Worm (Caenorhabditis elegans) whole organism, young adult: ENCODE measurements around the gene asp-7.
"Not testable (repeated sequence)": the region's sequence is repeated elsewhere in the genome, so short reads cannot be mapped to it uniquely, and the experiment has no call there.

Experiments used
- C06A6.2 ChIP-seq: fragments of 200-800 bp; sonication (Bioruptor generic); conservative IDR thresholded peaks from 2 replicates; pipeline ENCODE4 v1.3.6; 2022; ENCODE audit warnings: missing genetic modification characterization, missing compliant biosample characterization
- F22D6.2 ChIP-seq: sonication (generic microtip); optimal IDR thresholded peaks from 2 replicates; lab custom pipeline; 2016; ENCODE audit warnings: mild to moderate bottlenecking, missing genetic modification characterization, missing compliant biosample characterization
- F33H1.4 ChIP-seq: fragments of 200-800 bp; sonication (Bioruptor generic); IDR thresholded peaks from 2 replicates; pipeline ENCODE4 v1.3.6; 2022; ENCODE audit warnings: missing genetic modification reagents, missing genetic modification characterization, missing compliant biosample characterization
- Y53F4B.3 ChIP-seq: fragments of 200-800 bp; sonication (Bioruptor generic); IDR thresholded peaks from 2 replicates; pipeline ENCODE4 v1.3.6; 2022; ENCODE audit warnings: missing genetic modification reagents, missing genetic modification characterization, missing compliant biosample characterization
- Y56A3A.18 ChIP-seq: fragments of 200-800 bp; sonication (Bioruptor generic); IDR thresholded peaks from 2 replicates; pipeline ENCODE4 v1.3.6; 2022; ENCODE audit warnings: missing genetic modification reagents, missing genetic modification characterization, missing compliant biosample characterization
- akir-1 ChIP-seq: fragments of 200-800 bp; sonication (Bioruptor generic); optimal IDR thresholded peaks from 2 replicates; lab custom pipeline; 2018; ENCODE audit warnings: mild to moderate bottlenecking, missing genetic modification characterization, moderate library complexity, missing compliant biosample characterization
- attf-3 ChIP-seq: fragments of 200-800 bp; sonication (Bioruptor generic); conservative IDR thresholded peaks from 2 replicates; pipeline ENCODE4 v1.3.6; 2022; ENCODE audit warnings: missing genetic modification reagents, missing genetic modification characterization, missing compliant biosample characterization
- bed-1 ChIP-seq: fragments of 200-800 bp; sonication (Bioruptor generic); IDR thresholded peaks from 2 replicates; pipeline ENCODE4 v1.3.6; 2022; ENCODE audit warnings: missing genetic modification reagents, missing genetic modification characterization, missing compliant biosample characterization
- ccch-3 ChIP-seq: fragments of 200-800 bp; sonication (Bioruptor generic); optimal IDR thresholded peaks from 2 replicates; lab custom pipeline; 2018; ENCODE audit warnings: mild to moderate bottlenecking, missing genetic modification characterization, missing compliant biosample characterization
- cebp-2 ChIP-seq: fragments of 200-800 bp; sonication (Bioruptor generic); IDR thresholded peaks from 2 replicates; pipeline ENCODE4 v1.3.6; 2022; ENCODE audit warnings: missing genetic modification characterization, missing compliant biosample characterization
- ceh-40 ChIP-seq: fragments of 200-800 bp; sonication (Bioruptor generic); IDR thresholded peaks from 2 replicates; pipeline ENCODE4 v1.3.6; 2022; ENCODE audit warnings: missing genetic modification characterization, missing compliant biosample characterization
- ceh-58 ChIP-seq: fragments of 200-800 bp; sonication (Bioruptor generic); IDR thresholded peaks from 2 replicates; pipeline ENCODE4 v1.3.6; 2022; ENCODE audit warnings: missing genetic modification characterization, missing compliant biosample characterization
- egl-18 ChIP-seq: fragments of 200-800 bp; sonication (Bioruptor generic); IDR thresholded peaks from 2 replicates; pipeline ENCODE4 v1.3.6; 2022; ENCODE audit warnings: missing genetic modification reagents, missing genetic modification characterization, missing compliant biosample characterization
- fkh-3 ChIP-seq: sonication (generic microtip); optimal IDR thresholded peaks from 2 replicates; lab custom pipeline; 2016; ENCODE audit warnings: mild to moderate bottlenecking, missing genetic modification characterization, missing compliant biosample characterization
- gei-17 ChIP-seq: fragments of 200-800 bp; sonication (Bioruptor generic); optimal IDR thresholded peaks from 2 replicates; lab custom pipeline; 2018; ENCODE audit warnings: mild to moderate bottlenecking, missing genetic modification characterization, missing compliant biosample characterization
- him-1 ChIP-seq: sonication (generic microtip); optimal IDR thresholded peaks from 2 replicates; lab custom pipeline; 2016; ENCODE audit warnings: missing genotype, missing genetic modification reagents, missing genetic modification characterization, missing compliant biosample characterization
- hlh-26 ChIP-seq: fragments of 200-800 bp; sonication (Bioruptor generic); conservative IDR thresholded peaks from 2 replicates; pipeline ENCODE4 v1.3.6; 2022; ENCODE audit warnings: missing genetic modification reagents, missing genetic modification characterization, missing compliant biosample characterization
- hmg-1.2 ChIP-seq: fragments of 200-800 bp; sonication (Bioruptor generic); IDR thresholded peaks from 2 replicates; pipeline ENCODE4 v1.3.6; 2022; ENCODE audit warnings: missing genetic modification reagents, missing genetic modification characterization, missing compliant biosample characterization
- hmg-20 ChIP-seq: fragments of 200-800 bp; sonication (Bioruptor generic); IDR thresholded peaks from 2 replicates; pipeline ENCODE4 v1.3.6; 2022; ENCODE audit warnings: missing genetic modification reagents, missing genetic modification characterization, missing compliant biosample characterization
- lag-1 ChIP-seq: fragments of 200-800 bp; sonication (Bioruptor generic); IDR thresholded peaks from 2 replicates; pipeline ENCODE4 v1.3.6; 2022; ENCODE audit warnings: missing genetic modification reagents, missing genetic modification characterization, missing compliant biosample characterization
- let-526 ChIP-seq: fragments of 200-800 bp; sonication (Bioruptor generic); IDR thresholded peaks from 2 replicates; pipeline ENCODE4 v1.3.6; 2022; ENCODE audit warnings: missing genetic modification reagents, missing genetic modification characterization, missing compliant biosample characterization
- lin-40 ChIP-seq: sonication (generic microtip); optimal IDR thresholded peaks from 2 replicates; lab custom pipeline; 2016; ENCODE audit warnings: missing genetic modification characterization, mild to moderate bottlenecking, missing compliant biosample characterization, missing genotype, missing genetic modification reagents
- lsl-1 ChIP-seq: fragments of 200-800 bp; sonication (Bioruptor generic); optimal IDR thresholded peaks from 2 replicates; lab custom pipeline; 2018; ENCODE audit warnings: mild to moderate bottlenecking, missing genetic modification characterization, moderate library complexity, missing compliant biosample characterization
- madf-10 ChIP-seq: sonication (generic microtip); optimal IDR thresholded peaks from 2 replicates; lab custom pipeline; 2016; ENCODE audit warnings: mild to moderate bottlenecking, missing genetic modification characterization, missing compliant biosample characterization
- madf-3 ChIP-seq: fragments of 200-800 bp; sonication (Bioruptor generic); IDR thresholded peaks from 2 replicates; pipeline ENCODE4 v1.3.6; 2022; ENCODE audit warnings: missing genetic modification reagents, missing genetic modification characterization, missing compliant biosample characterization
- madf-6 ChIP-seq: fragments of 200-800 bp; sonication (Bioruptor generic); IDR thresholded peaks from 2 replicates; pipeline ENCODE4 v1.3.6; 2022; ENCODE audit warnings: missing genetic modification reagents, missing genetic modification characterization, missing compliant biosample characterization
- mel-28 ChIP-seq: sonication (generic microtip); optimal IDR thresholded peaks from 2 replicates; lab custom pipeline; 2016; ENCODE audit warnings: borderline replicate concordance, mild to moderate bottlenecking, missing genetic modification characterization, missing compliant biosample characterization
- nfya-2 ChIP-seq: fragments of 200-800 bp; sonication (Bioruptor generic); IDR thresholded peaks from 2 replicates; pipeline ENCODE4 v1.3.6; 2022; ENCODE audit warnings: missing genetic modification reagents, missing genetic modification characterization, missing compliant biosample characterization
- nfyb-1 ChIP-seq: fragments of 200-800 bp; sonication (Bioruptor generic); IDR thresholded peaks from 2 replicates; pipeline ENCODE4 v1.3.6; 2022; ENCODE audit warnings: missing genetic modification reagents, missing genetic modification characterization, missing compliant biosample characterization
- nhr-120 ChIP-seq: fragments of 200-800 bp; sonication (Bioruptor generic); IDR thresholded peaks from 2 replicates; pipeline ENCODE4 v1.3.6; 2022; ENCODE audit warnings: missing genetic modification characterization, missing compliant biosample characterization
- nhr-179 ChIP-seq: sonication (generic microtip); optimal IDR thresholded peaks from 2 replicates; lab custom pipeline; 2016; ENCODE audit warnings: mild to moderate bottlenecking, missing genetic modification characterization, missing compliant biosample characterization
- snpc-3.4 ChIP-seq: sonication (generic microtip); optimal IDR thresholded peaks from 2 replicates; lab custom pipeline; 2017; ENCODE audit warnings: missing genetic modification characterization, mild to moderate bottlenecking, missing compliant biosample characterization, antibody characterized with exemption, moderate library complexity, missing genotype, missing genetic modification reagents
- sptf-2 ChIP-seq: fragments of 200-800 bp; sonication (Bioruptor generic); optimal IDR thresholded peaks from 2 replicates; lab custom pipeline; 2018; ENCODE audit warnings: mild to moderate bottlenecking, missing genetic modification characterization, missing compliant biosample characterization
- tbp1 ChIP-seq: fragments of 200-800 bp; sonication (Bioruptor generic); optimal IDR thresholded peaks from 2 replicates; lab custom pipeline; 2018; ENCODE audit warnings: mild to moderate bottlenecking, missing genetic modification characterization, missing compliant biosample characterization
- tlf-1 ChIP-seq: fragments of 200-800 bp; sonication (Bioruptor generic); optimal IDR thresholded peaks from 2 replicates; lab custom pipeline; 2018; ENCODE audit warnings: mild to moderate bottlenecking, missing genetic modification characterization, missing compliant biosample characterization
- zfh-2 ChIP-seq: fragments of 200-800 bp; sonication (Bioruptor generic); conservative IDR thresholded peaks from 2 replicates; pipeline ENCODE4 v1.3.6; 2022; ENCODE audit warnings: missing genetic modification reagents, missing genetic modification characterization, missing compliant biosample characterization
- zim-3 ChIP-seq: sonication (generic microtip); optimal IDR thresholded peaks from 2 replicates; lab custom pipeline; 2017; ENCODE audit warnings: mild to moderate bottlenecking, missing genetic modification characterization, moderate library complexity, missing compliant biosample characterization
- ztf-22 ChIP-seq: fragments of 200-800 bp; sonication (Bioruptor generic); optimal IDR thresholded peaks from 2 replicates; lab custom pipeline; 2018; ENCODE audit warnings: mild to moderate bottlenecking, missing genetic modification characterization, moderate library complexity, missing compliant biosample characterization
- ztf-25 ChIP-seq: fragments of 200-800 bp; sonication (Bioruptor generic); IDR thresholded peaks from 2 replicates; pipeline ENCODE4 v1.3.6; 2022; ENCODE audit warnings: missing genetic modification reagents, missing genetic modification characterization, missing compliant biosample characterization

The asp-7 gene

DNA sequence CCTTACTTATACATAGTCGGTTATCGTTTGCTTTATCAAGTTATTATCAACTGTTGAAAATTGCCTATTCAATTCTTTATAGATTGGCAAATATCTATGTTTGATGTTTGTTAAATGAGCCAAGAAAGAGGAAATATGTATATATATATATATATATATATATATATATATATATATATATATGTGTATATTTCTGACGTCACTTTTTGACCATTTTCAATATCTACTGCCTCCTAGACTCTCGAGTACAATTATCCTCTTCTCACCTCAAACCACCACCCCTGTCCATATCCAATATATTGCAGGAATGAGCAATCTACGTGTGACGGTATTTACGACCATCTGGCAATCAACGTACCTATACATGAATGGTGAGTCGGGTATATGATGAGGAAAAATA lies 16.8 kb downstream of the asp-7 start, which contains the start of gene F59D6.1 (continued):
- TF ChIP-seq madf-6 (no peak), ceh-58 (GFP tag; lab: Robert Waterston, UW) (no peak), nfya-2 (GFP tag; lab: Robert Waterston, UW) (no peak)
- TF ChIP-seq, all 124 proteins: peak for 0

DNA sequence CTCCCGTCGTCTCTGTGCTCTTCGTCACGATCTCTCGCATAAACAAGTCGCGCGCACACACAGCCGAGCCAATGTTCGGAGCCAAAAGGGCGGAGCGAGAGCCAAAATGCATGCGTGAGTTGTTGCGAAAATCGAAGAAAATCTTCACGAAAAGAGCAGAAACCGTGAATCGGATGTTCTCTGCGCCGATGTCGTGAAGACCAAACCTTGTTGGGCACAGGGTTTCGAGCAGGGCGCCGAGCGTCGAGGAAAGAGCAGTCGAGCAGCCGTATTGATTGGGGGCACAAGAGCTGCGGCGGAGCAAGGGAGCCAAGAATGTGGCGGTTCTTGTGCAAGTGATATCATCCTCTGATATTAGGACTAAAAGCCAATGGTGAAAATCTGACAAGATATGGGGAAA lies 18.3 kb downstream of the asp-7 start:
- TF ChIP-seq madf-3 (GFP tag; lab: Robert Waterston, UW) (0 out of 2 replicates have a peak, but pooled peaks have one; percentile 17), let-526 (no peak), zfh-2 (GFP tag; lab: Robert Waterston, UW) (peak; percentile 78)

DNA sequence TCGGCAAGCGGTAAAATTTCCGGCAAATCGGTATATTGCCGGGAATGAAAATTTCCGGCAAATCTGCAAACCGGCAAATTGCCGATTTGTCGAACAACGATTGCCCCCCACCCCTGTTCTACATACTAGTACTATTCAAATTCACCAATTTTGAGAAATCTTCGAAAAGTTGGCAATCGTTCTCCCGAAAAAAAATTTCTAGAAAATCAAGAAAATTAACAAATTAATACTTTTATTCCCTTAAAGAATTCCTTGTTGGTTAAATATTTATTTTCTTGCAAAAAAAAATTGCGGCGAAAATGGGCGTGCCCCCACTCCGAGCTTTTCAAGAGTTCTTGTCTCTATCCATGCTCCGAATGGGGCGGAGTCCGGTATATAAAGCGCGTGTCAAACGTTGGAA lies 26.2 kb downstream of the asp-7 start, which contains the start of gene C50H11.8:
TSS of gene C50H11.8 (plus strand) at position 301 of the 400 bp plus-strand sequence.
- TF ChIP-seq tbp1 (GFP tag; lab: Kevin White, UChicago) (no peak), him-1 (tag; lab: Kevin White, UChicago) (no peak), F33H1.4 (GFP tag; lab: Robert Waterston, UW) (no peak)

DNA sequence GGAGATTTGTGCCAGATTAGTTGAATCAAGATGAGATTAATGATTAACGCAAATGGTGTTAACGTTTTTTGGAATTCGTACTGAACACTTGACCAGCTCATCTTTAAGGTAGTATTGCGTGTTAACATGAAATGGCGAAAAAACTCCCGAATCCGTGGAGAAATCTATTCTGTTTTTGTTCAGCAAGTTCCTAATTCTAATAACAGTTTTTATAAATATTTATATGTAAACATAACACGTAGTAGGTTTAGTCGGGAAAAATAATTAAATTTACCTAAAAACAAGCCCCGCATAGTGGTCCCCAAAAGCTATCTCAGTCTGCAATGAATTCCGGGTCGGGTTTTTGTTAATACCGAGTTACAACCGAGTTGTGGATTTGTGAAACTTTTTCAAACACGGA lies 30.9 kb downstream of the asp-7 start, which contains the start of gene str-244:
TSS of gene str-244 (minus strand) at position 101 of the 400 bp plus-strand sequence.
- no peak for TF ChIP-seq ztf-25 (GFP tag; lab: Robert Waterston, UW)
- TF ChIP-seq fkh-3 (tag; lab: Kevin White, UChicago): no peak
- TF ChIP-seq tlf-1 (GFP tag; lab: Kevin White, UChicago): no peak
- TF ChIP-seq nhr-179 (tag; lab: Kevin White, UChicago): no peak
- no peak for TF ChIP-seq nhr-120 (GFP tag; lab: Robert Waterston, UW)
- no peak for TF ChIP-seq Y53F4B.3 (GFP tag; lab: Robert Waterston, UW)
- TF ChIP-seq zim-3 (tag; lab: Kevin White, UChicago): no peak
- TF ChIP-seq mel-28 (tag; lab: Kevin White, UChicago): no peak
- no peak for TF ChIP-seq snpc-3.4 (tag; lab: Kevin White, UChicago)
- TF ChIP-seq ccch-3 (GFP tag; lab: Kevin White, UChicago): no peak
- no peak for TF ChIP-seq akir-1 (GFP tag; lab: Kevin White, UChicago)

DNA sequence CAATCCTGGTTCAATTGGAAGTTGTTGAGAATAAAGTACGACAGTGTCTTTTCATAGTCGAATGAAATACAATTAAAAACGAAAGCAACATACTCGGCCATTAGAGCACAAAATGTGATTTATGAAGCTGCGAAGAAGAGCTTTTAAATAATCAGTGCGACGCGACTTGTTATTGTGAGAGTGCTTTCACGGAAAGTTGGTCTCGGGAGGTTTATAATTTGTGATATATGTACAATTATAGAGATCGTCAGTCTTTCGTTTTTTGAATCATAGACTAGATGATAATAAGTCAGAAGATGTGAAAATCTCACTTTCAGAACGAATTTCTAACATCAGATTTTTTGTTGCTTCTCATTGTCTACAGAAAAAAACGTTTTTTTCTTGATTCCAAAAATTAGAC lies 34.0 kb downstream of the asp-7 start, which contains the start of gene srt-15:
TSS of gene srt-15 (minus strand) at position 101 of the 400 bp plus-strand sequence.
- no peak for TF ChIP-seq gei-17
- no peak for TF ChIP-seq Y56A3A.18
- TF ChIP-seq lin-40: no peak
- TF ChIP-seq bed-1 (GFP tag; lab: Robert Waterston, UW): no peak

DNA sequence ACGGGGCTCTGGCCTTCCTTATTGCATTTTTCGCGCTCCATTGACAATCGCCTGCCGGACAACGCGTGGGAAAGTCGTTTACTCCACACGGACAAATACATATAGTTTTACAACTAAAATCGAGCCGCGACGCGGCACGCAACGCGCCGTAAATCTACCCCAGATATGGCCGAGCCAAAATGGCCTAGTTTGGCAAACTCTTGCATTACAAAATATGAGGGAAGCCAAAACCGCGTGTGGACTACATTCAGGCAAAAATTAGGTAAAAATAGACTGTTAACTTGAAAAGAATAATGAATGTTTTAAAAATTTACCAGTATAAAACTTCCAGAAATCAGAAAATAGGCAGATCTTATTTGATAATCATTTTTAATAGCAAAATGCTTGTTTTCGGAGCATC lies 36.3 kb downstream of the asp-7 start, which contains the start of gene srt-16:
TSS of gene srt-16 (minus strand) at position 101 of the 400 bp plus-strand sequence.
- TF ChIP-seq hmg-20; mel-28 (tag; lab: Kevin White, UChicago); attf-3 (GFP tag; lab: Robert Waterston, UW): not testable (repeated sequence)

DNA sequence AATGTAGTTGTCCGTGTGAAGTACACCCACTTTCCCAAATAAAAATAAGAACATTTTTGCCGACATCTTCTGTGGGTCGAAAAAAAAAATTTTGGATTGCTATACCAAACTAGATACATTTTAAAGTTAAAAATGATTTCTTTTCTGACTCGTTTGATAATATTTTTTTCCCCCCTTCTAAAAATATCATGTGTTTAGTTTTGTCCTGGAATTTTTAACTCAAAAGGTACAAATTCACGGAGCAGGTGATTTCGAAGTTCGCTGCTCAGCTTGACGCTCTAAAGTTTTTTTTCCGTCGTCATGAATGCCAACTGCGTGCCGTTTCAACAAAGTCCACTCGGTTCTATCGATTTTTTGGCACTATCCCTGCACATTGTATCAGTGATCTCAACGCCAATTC lies 37.8 kb downstream of the asp-7 start, which contains the start of gene srh-185:
TSS of gene srh-185 (plus strand) at position 301 of the 400 bp plus-strand sequence.
- TF ChIP-seq gei-17 (no peak), lsl-1 (GFP tag; lab: Kevin White, UChicago) (no peak), nfyb-1 (GFP tag; lab: Robert Waterston, UW) (no peak), C06A6.2 (GFP tag; lab: Robert Waterston, UW) (no peak), nfya-2 (GFP tag; lab: Robert Waterston, UW) (no peak), ztf-22 (GFP tag; lab: Kevin White, UChicago) (no peak), hmg-1.2 (GFP tag; lab: Robert Waterston, UW) (no peak), madf-10 (tag; lab: Kevin White, UChicago) (no peak), hlh-26 (GFP tag; lab: Robert Waterston, UW) (no peak), ceh-40 (GFP tag; lab: Robert Waterston, UW) (no peak), F33H1.4 (GFP tag; lab: Robert Waterston, UW) (no peak), cebp-2 (GFP tag; lab: Robert Waterston, UW) (no peak), egl-18 (GFP tag; lab: Robert Waterston, UW) (no peak), lag-1 (GFP tag; lab: Robert Waterston, UW) (no peak), F22D6.2 (tag; lab: Kevin White, UChicago) (no peak), sptf-2 (no peak)
